Worm (Caenorhabditis elegans): ENCODE results near the gene K08H2.2.
A peak's percentile ranks its signal among the peaks of the same experiment; 100 is the strongest.

K08H2.2 gene

DNA sequence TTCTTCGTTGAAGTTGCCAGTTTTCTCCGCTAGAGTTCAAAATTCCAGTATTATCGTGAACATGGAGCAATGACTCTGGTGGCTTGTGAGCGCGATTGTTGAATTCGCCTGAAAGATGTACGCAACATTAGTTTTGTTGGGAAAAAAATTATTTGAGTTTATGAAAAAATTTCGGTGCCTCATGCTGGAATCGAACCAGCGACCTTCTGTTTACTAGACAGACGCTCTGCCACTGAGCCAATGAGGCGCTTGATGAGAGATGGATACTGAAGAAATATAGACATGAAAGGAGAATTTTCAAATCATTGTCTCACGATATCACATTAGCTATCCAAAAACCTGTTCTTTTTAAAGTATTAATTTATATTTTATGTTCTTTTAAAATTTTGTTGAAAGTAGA is 48.7 kb upstream of the K08H2.2 start (continued):
- TF ChIP-seq him-1 (tag; optimal IDR thresholded peaks at IDR 0.05) (peak; percentile 49), let-607 (tag; optimal IDR thresholded peaks at IDR 0.05) (peak; percentile 9 to 39), tbx-9 (tag; optimal IDR thresholded peaks at IDR 0.05; ENCODE audit: borderline replicate concordance) (no peak), D2030.7 (GFP tag; IDR thresholded peaks at IDR 0.05) (peak; percentile 79), rec-8 (tag; optimal IDR thresholded peaks at IDR 0.05) (peak; percentile 58 to 76), nhr-90 (tag; optimal IDR thresholded peaks at IDR 0.05) (peak; percentile 57), mes-4 (tag; optimal IDR thresholded peaks at IDR 0.05) (peak; percentile 51), nfyb-1 (GFP tag; IDR thresholded peaks at IDR 0.05) (peak; percentile 60; the same call in 1 of the 2 replicates), sdz-38 (tag; optimal IDR thresholded peaks at IDR 0.05) (no peak), dpl-1 (GFP tag; optimal IDR thresholded peaks at IDR 0.05) (no peak), F49E8.2 (tag; optimal IDR thresholded peaks at IDR 0.05; ENCODE audit: insufficient read depth) (no peak), athp-1 (tag; optimal IDR thresholded peaks at IDR 0.05) (peak; percentile 23), tbp1 (GFP tag; optimal IDR thresholded peaks at IDR 0.05) (peak; percentile 92), madf-6 (GFP tag; IDR thresholded peaks at IDR 0.05) (no peak), let-526 (GFP tag; IDR thresholded peaks at IDR 0.05) (no peak), hlh-26 (GFP tag; conservative IDR thresholded peaks at IDR 0.05) (no peak), ztf-6 (GFP tag; IDR thresholded peaks at IDR 0.05) (no peak), nhr-179 (tag; optimal IDR thresholded peaks at IDR 0.05) (no peak), ztf-25 (GFP tag; IDR thresholded peaks at IDR 0.05) (peak; percentile 89), ekl-4 (GFP tag; IDR thresholded peaks at IDR 0.05) (0 out of 2 replicates have a peak, but pooled peaks have one; percentile 52), egl-18 (GFP tag; IDR thresholded peaks at IDR 0.05) (no peak), rpc-1 (optimal IDR thresholded peaks at IDR 0.05) (peak; percentile 92), rpc-1 (tag; optimal IDR thresholded peaks at IDR 0.05) (peak; percentile 97), hrde-1 (tag; optimal IDR thresholded peaks at IDR 0.05; ENCODE audit: borderline replicate concordance) (peak; percentile 51), F33H1.4 (GFP tag; IDR thresholded peaks at IDR 0.05) (no peak), dpff-1 (tag; optimal IDR thresholded peaks at IDR 0.05) (no peak), hlh-12 (tag; optimal IDR thresholded peaks at IDR 0.05) (no peak), K12H6.12 (tag; optimal IDR thresholded peaks at IDR 0.05) (no peak), madf-3 (GFP tag; IDR thresholded peaks at IDR 0.05) (no peak), ceh-40 (GFP tag; IDR thresholded peaks at IDR 0.05) (0 out of 2 replicates have a peak, but pooled peaks have one; percentile 27), madf-10 (tag; optimal IDR thresholded peaks at IDR 0.05) (no peak), ztf-22 (GFP tag; optimal IDR thresholded peaks at IDR 0.05) (no peak), gei-17 (GFP tag; optimal IDR thresholded peaks at IDR 0.05) (no peak), ztf-18 (tag; optimal IDR thresholded peaks at IDR 0.05) (peak; percentile 65), mcd-1 (GFP tag; IDR thresholded peaks at IDR 0.05) (no peak; the same call in 1 of the 2 replicates), akir-1 (GFP tag; optimal IDR thresholded peaks at IDR 0.05) (no peak), egl-44 (GFP tag; IDR thresholded peaks at IDR 0.05) (0 out of 2 replicates have a peak, but pooled peaks have one; percentile 38), hmg-20 (GFP tag; IDR thresholded peaks at IDR 0.05) (no peak), nfya-2 (GFP tag; IDR thresholded peaks at IDR 0.05) (no peak), mel-28 (tag; optimal IDR thresholded peaks at IDR 0.05; ENCODE audit: borderline replicate concordance) (no peak), B0261.1 (tag; optimal IDR thresholded peaks at IDR 0.05) (peak; percentile 83), F55B11.4 (tag; optimal IDR thresholded peaks at IDR 0.05; ENCODE audit: borderline replicate concordance, insufficient read depth) (no peak), unc-62 (GFP tag; optimal IDR thresholded peaks at IDR 0.05) (no peak), snpc-3.4 (tag; optimal IDR thresholded peaks at IDR 0.05) (peak; percentile 9), lin-35 (GFP tag; optimal IDR thresholded peaks at IDR 0.05) (no peak), die-1 (tag; optimal IDR thresholded peaks at IDR 0.05) (peak; percentile 85), repo-1 (tag; optimal IDR thresholded peaks at IDR 0.05) (no peak), dox-1 (GFP tag; IDR thresholded peaks at IDR 0.05) (no peak)

Data from whole organism, young adult.